Fruit fly (Drosophila melanogaster): ENCODE data around the gene lectin-33A.

The lectin-33A gene

DNA sequence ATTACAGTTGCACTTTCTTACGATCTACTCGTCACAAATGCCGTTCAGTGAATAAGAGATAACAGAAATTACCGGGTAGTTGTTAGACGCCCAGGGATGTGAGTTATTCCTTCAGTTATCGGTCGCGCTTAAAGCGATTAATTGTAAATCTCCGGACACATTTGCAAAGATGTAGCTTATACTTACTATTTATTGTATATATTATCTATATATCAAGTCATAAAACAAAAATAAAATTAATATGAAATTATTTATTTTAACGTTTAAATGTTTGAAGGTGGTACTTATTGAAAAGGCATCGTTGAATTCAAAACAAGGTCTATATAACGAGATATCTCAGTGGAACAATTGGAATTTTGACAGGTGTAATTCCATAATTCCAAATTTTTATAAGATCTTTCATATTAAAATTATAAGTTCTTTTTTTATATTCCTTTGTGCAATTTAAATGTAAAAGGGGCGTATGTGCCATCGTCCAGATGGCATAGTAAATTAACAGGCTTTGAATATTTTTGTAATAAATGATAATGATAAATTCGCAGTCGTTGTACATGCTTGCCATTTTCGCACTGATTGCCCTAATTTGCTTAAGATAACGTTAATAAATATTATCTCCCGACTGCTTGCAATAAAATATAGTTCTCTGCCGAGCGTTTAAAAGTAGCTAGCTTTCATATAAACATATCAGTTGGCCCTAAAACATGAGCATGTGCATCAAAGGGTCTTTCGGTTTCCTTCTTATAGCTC is at the start of gene lectin-33A, which contains the start of gene aub:
Gene lectin-33A, plus strand, starts transcription at position 697 of the 747 bp plus-strand sequence.
Gene aub, minus strand, starts transcription at position 101 of the 747 bp plus-strand sequence.
- no peak for TF ChIP-seq CG11902 (GFP tag; optimal IDR thresholded peaks at IDR 0.05)
- TF ChIP-seq CG32006 (GFP tag; optimal IDR thresholded peaks at IDR 0.05): no peak
- TF ChIP-seq CG8119 (GFP tag; IDR thresholded peaks at IDR 0.05): no peak
- no peak for TF ChIP-seq dsx (GFP tag; optimal IDR thresholded peaks at IDR 0.05; ENCODE audit: poor library complexity, severe bottlenecking)
- TF ChIP-seq Ets21C (GFP tag; optimal IDR thresholded peaks at IDR 0.05): no peak
- TF ChIP-seq fd85E (GFP tag; optimal IDR thresholded peaks at IDR 0.05): no peak
- TF ChIP-seq salr (GFP tag; optimal IDR thresholded peaks at IDR 0.05): no peak
- no peak for TF ChIP-seq cyc (GFP tag; optimal IDR thresholded peaks at IDR 0.05)
- TF ChIP-seq vri (GFP tag; optimal IDR thresholded peaks at IDR 0.05): no peak
- no peak for TF ChIP-seq ss (GFP tag; optimal IDR thresholded peaks at IDR 0.05)
- TF ChIP-seq fd59A (GFP tag; optimal IDR thresholded peaks at IDR 0.05): no peak
- no peak for TF ChIP-seq Eip78C (GFP tag)
- TF ChIP-seq topi (GFP tag; optimal IDR thresholded peaks at IDR 0.05): no peak
- no peak for TF ChIP-seq CG1621 (tag; optimal IDR thresholded peaks at IDR 0.05)
- no peak for TF ChIP-seq Gug (GFP tag; IDR thresholded peaks at IDR 0.05)
- no peak for TF ChIP-seq Hr4 (GFP tag; optimal IDR thresholded peaks at IDR 0.05)
- TF ChIP-seq CG6808 (GFP tag; optimal IDR thresholded peaks at IDR 0.05): no peak

DNA sequence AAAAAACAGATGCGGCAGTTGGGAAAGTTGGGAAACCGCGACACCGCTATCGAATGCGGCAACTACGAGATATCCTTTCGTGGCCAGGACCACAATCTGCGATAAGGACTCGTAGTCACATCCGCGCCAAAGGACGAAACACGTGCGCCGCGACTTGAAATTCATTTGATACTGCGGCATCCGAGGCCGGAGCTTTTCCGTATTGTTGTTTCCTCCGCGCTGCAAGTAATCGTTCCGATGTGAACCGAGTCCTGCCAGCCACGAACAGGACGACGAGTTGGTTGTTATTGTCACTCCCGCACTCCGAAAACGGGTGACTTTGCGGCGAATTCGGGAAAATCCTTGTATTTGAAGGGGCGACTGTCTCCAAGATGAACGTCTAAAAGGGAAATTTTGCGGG is 37.9 kb upstream of the lectin-33A start, which contains the start of gene dpr2:
Gene dpr2, minus strand, starts transcription at position 175 of the 400 bp plus-strand sequence.
- TF ChIP-seq eg (GFP tag; IDR thresholded peaks at IDR 0.05): no peak
- TF ChIP-seq svp (GFP tag): no peak
- no peak for TF ChIP-seq CG9139 (GFP tag; optimal IDR thresholded peaks at IDR 0.05)
- no peak for TF ChIP-seq CG6808 (GFP tag; optimal IDR thresholded peaks at IDR 0.05)
- no peak for TF ChIP-seq ss (GFP tag; optimal IDR thresholded peaks at IDR 0.05)
- TF ChIP-seq CG3032 (tag; optimal IDR thresholded peaks at IDR 0.05): no peak
- TF ChIP-seq CG4318 (GFP tag; optimal IDR thresholded peaks at IDR 0.05): no peak
- no peak for TF ChIP-seq spab (GFP tag; optimal IDR thresholded peaks at IDR 0.05)
- no peak for TF ChIP-seq Ets21C (GFP tag; optimal IDR thresholded peaks at IDR 0.05)
- no peak for TF ChIP-seq fd59A (GFP tag; optimal IDR thresholded peaks at IDR 0.05)
- no peak for TF ChIP-seq Ets96B (tag; optimal IDR thresholded peaks at IDR 0.05)
- no peak for TF ChIP-seq cyc (GFP tag; optimal IDR thresholded peaks at IDR 0.05)
- TF ChIP-seq Met (GFP tag; optimal IDR thresholded peaks at IDR 0.05): no peak

DNA sequence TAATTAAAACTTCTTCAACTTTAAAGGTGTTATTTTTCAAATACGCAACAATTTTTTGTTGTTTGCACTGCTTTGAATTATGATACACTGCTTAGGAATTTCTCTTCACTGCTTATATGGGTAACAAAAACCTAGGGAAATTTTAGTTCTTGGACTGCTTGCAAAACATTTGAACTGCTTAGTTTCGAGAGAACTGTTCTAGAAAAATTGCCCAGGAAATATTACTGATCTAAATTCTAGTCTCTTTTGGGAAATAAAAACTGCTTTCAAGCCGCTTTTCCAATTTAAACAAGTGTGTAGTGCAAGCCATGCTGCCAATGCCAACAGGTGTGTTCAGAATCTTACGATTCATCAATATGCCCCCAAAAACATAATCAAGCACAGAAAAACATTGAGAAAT is 37.4 kb upstream of the lectin-33A start:
- TF ChIP-seq CG32006 (GFP tag; optimal IDR thresholded peaks at IDR 0.05) (no peak), Ets21C (GFP tag; optimal IDR thresholded peaks at IDR 0.05) (no peak), CG3919 (GFP tag; optimal IDR thresholded peaks at IDR 0.05) (no peak), CG15336 (GFP tag; IDR thresholded peaks at IDR 0.05) (no peak), CG6276 (GFP tag; optimal IDR thresholded peaks at IDR 0.05) (no peak), CG4318 (GFP tag; optimal IDR thresholded peaks at IDR 0.05) (no peak), spab (GFP tag; optimal IDR thresholded peaks at IDR 0.05) (no peak), Sox14 (GFP tag; optimal IDR thresholded peaks at IDR 0.05) (no peak), net (GFP tag; optimal IDR thresholded peaks at IDR 0.05) (no peak)

DNA sequence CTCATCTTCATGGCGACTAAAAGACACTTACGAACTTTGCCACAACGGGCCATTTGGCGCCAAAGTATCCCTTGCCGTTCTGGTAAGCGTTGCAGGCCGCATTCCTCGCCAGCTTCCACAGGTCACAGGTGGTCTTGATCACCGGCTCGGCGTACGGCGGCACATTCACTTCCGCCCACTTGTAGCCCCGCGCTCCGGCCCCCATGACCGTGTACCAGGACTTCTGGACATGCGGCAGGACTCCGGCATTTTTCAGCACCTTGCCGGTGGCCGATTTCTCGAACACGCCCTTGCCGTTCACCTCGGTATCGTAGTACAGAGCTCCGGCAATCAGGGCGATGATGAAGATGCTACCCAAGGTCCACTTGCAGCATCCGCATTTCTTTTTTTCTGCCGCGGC is 35.9 kb upstream of the lectin-33A start:
- no peak for TF ChIP-seq CG7368 (GFP tag; optimal IDR thresholded peaks at IDR 0.05)
- TF ChIP-seq CG8319 (GFP tag; optimal IDR thresholded peaks at IDR 0.05): no peak
